Worm (Caenorhabditis elegans) whole organism, midembryonic: Measurements from ENCODE around the gene M163.1.

ENCODE experiments used
- T22C8.4 ChIP-seq: fragments of 200-800 bp; sonication (Bioruptor generic); IDR thresholded peaks from 2 replicates; pipeline ENCODE4 v1.3.6; 2022; ENCODE audit warnings: missing genetic modification characterization, missing compliant biosample characterization
- cog-1 ChIP-seq: sonication (generic microtip); optimal IDR thresholded peaks from 2 replicates; lab custom pipeline; 2016; ENCODE audit warnings: missing genetic modification characterization, missing compliant biosample characterization
- flt-1 ChIP-seq: fragments of 200-800 bp; sonication (Bioruptor generic); IDR thresholded peaks from 2 replicates; pipeline ENCODE4 v1.3.6; 2022; ENCODE audit warnings: missing genetic modification characterization, missing compliant biosample characterization
- klf-2 ChIP-seq: fragments of 200-800 bp; sonication (Bioruptor generic); conservative IDR thresholded peaks from 2 replicates; pipeline ENCODE4 v1.3.6; 2022; ENCODE audit warnings: missing genetic modification reagents, missing genetic modification characterization, missing compliant biosample characterization
- med-1 ChIP-seq: sonication (generic microtip); optimal IDR thresholded peaks from 2 replicates; lab custom pipeline; 2017; ENCODE audit warnings: missing genetic modification characterization, mild to moderate bottlenecking, missing compliant biosample characterization, antibody characterized with exemption, missing genetic modification reagents; ENCODE audit not compliant: insufficient read depth
- ref-1 ChIP-seq: fragments of 200-800 bp; sonication (Bioruptor generic); conservative IDR thresholded peaks from 2 replicates; pipeline ENCODE4 v1.3.6; 2022; ENCODE audit warnings: missing genetic modification reagents, missing genetic modification characterization, missing compliant biosample characterization
- tab-1 ChIP-seq: fragments of 200-800 bp; sonication (Bioruptor generic); IDR thresholded peaks from 2 replicates; pipeline ENCODE4 v1.3.6; 2022; ENCODE audit warnings: missing genetic modification characterization, missing compliant biosample characterization
- ztf-23 ChIP-seq: fragments of 200-800 bp; sonication (Bioruptor generic); IDR thresholded peaks from 2 replicates; pipeline ENCODE4 v1.3.6; 2022; ENCODE audit warnings: missing genetic modification reagents, missing genetic modification characterization, missing compliant biosample characterization
- ztf-29 ChIP-seq: fragments of 200-800 bp; sonication (Bioruptor generic); IDR thresholded peaks from 2 replicates; pipeline ENCODE4 v1.3.6; 2022; ENCODE audit warnings: missing genetic modification reagents, missing genetic modification characterization, missing compliant biosample characterization

M163.1 gene

DNA sequence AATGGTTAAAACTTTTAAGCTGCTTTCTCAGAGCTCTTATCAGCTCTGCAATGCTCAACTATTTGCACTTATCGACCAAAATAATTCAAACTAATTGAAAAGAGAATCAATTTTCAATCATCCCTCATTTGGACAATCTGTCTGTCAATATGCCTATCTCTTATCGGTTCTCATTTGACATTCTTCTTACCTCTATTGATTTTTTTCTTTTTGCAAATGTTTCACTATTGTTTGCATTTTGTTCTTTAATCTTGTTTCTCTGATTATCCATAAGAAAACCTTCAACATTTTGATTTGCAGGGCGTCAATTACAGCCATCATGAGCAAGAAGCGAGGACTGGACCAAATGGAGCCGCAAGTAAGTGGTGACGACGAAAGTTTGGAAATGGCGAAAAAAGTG lies 12.9 kb upstream of the M163.1 start, which contains the start of gene D1025.10:
Gene D1025.10, plus strand, starts transcription at position 301 of the 400 bp plus-strand sequence.
- TF ChIP-seq ztf-23 (GFP tag; lab: Robert Waterston, UW) (no peak), ztf-29 (GFP tag; lab: Robert Waterston, UW) (no peak), flt-1 (no peak), ref-1 (GFP tag; lab: Robert Waterston, UW) (no peak), klf-2 (GFP tag; lab: Robert Waterston, UW) (no peak), T22C8.4 (GFP tag; lab: Robert Waterston, UW) (no peak), cog-1 (no peak)

DNA sequence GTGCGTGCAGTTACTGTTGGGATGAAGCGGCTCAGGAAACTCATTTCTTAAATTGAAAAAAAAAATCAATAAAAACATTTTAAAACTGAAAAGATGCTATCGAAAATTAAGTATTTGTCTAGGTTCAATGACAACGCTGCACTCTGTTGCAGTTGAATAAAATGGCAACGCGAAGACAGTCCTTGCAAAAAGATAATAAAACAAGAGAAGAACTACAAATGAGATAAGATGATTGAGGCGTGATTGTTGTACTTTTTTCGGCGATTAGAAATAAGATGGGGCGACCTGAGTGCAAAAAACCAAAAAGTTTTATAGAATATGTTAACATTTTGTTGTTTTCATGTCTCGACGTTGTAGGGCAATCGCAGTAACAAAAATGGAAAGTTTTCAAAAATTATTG lies 11.4 kb upstream of the M163.1 start, which contains the start of gene gcsh-1:
Gene gcsh-1, minus strand, starts transcription at position 46 of the 400 bp plus-strand sequence.
- no peak for TF ChIP-seq flt-1
- TF ChIP-seq med-1 (GFP tag; lab: Kevin White, UChicago) = no peak
- TF ChIP-seq T22C8.4 (GFP tag; lab: Robert Waterston, UW) = no peak

DNA sequence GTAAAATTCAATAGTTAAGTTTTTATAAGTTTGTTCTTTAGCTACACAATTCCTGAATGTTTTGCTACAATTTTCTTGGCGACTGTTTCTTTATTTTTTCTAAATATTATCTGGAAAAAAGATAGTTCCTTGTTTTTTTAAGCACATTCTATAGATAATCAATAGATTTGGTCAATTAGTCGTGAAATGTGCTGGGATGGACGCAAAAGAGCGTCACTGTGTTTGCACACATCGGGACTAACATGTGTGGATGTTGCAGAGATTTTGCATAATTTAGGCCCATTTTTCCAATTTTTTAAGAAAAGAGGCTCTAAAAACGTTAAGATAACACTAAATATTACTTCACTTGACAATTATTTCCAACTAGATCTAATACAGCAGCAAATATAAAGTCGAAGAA lies 9.8 kb upstream of the M163.1 start:
- TF ChIP-seq T22C8.4 (GFP tag; lab: Robert Waterston, UW) (peak; percentile 54; the same call in 1 of the 2 replicates), med-1 (GFP tag; lab: Kevin White, UChicago) (no peak), flt-1 (no peak), ref-1 (GFP tag; lab: Robert Waterston, UW) (no peak), cog-1 (no peak), ztf-29 (GFP tag; lab: Robert Waterston, UW) (no peak), ztf-23 (GFP tag; lab: Robert Waterston, UW) (no peak), klf-2 (GFP tag; lab: Robert Waterston, UW) (no peak)

DNA sequence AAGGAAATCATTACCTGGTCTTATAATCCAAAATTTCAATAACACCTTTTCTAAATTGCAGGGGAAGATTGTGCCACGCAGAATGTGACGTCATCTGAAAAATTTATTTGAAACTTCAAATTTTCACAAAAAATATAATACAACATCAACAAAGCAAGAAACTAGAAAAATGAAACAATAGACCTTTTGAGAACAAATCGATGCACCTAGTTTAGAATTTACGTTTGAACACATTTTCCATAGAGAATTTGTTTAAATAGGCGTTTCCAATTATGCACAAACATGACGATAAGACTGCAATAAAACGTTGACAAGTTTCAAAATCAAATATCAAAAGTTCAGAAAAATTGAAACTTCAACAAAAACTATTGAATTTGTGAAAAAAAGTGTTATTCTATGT lies 9.2 kb upstream of the M163.1 start, which contains the start of gene fbxa-141:
Gene fbxa-141, minus strand, starts transcription at position 101 of the 400 bp plus-strand sequence.
- TF ChIP-seq flt-1 = no peak
- no peak for TF ChIP-seq T22C8.4 (GFP tag; lab: Robert Waterston, UW)
- no peak for TF ChIP-seq tab-1

DNA sequence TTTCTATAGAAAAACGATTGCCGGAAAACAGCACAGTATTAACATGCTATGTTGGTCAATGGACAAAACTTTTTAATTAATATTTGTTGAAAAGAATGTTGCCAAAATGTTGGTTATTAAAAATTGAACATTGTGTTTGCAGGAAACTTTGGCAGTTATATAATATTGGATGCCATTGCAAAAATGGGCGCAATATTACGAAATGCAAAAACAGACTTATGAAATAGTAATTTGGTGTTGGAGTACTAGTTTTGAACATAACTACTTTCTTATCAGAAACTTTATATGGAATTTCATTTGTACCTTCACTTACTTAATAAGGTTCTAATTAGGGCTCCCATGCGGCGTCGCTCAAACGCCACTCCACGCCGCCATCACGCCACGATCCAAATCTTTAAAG lies 6.7 kb upstream of the M163.1 start:
- no peak for TF ChIP-seq ref-1 (GFP tag; lab: Robert Waterston, UW)

DNA sequence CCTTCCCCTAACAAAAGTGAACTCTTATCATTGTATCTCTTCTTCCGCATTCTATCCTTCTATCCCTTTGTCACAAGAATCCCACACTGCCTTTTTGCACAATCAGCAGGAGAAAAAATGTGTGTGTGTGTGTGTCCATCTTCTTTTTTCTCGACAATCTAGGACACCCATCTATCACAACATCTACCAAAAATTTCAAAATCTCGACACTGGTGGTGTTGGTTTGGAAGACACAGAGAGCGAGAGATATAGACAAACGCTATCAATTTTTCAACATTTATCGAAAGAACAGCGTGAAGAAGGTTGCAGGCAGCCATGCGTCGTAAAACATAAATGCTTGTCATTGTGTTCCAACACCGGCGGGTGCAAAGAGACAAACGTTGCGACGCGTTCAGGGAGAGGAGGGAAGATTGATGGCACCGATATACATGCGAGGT lies 5.2 kb upstream of the M163.1 start:
- no peak for TF ChIP-seq ref-1 (GFP tag; lab: Robert Waterston, UW)
- no peak for TF ChIP-seq flt-1
- no peak for TF ChIP-seq tab-1
- no peak for TF ChIP-seq ztf-23 (GFP tag; lab: Robert Waterston, UW)
- no peak for TF ChIP-seq med-1 (GFP tag; lab: Kevin White, UChicago)
- no peak for TF ChIP-seq T22C8.4 (GFP tag; lab: Robert Waterston, UW)
- no peak for TF ChIP-seq ztf-29 (GFP tag; lab: Robert Waterston, UW)
- TF ChIP-seq cog-1 = no peak
- TF ChIP-seq klf-2 (GFP tag; lab: Robert Waterston, UW) = no peak

DNA sequence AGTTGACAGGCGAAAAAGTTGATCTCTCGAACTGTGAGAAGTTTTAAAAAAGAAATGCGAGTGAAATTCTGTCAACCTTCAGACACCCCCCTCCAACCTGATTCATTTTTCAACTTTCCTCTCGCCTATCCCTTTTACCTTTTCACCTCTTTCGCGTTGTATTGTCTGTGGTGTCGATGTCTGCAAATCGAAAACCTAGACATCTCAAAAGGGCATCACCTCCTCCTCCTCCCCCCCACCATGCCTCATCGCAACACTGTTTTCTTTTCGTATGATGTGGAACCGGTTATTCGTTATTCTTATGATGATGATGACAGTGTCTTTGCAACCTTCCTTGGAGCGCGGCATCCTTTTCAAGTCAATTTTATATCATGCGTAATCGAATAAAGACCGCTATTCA lies 4.4 kb upstream of the M163.1 start:
- TF ChIP-seq T22C8.4 (GFP tag; lab: Robert Waterston, UW) (no peak), ref-1 (GFP tag; lab: Robert Waterston, UW) (no peak), klf-2 (GFP tag; lab: Robert Waterston, UW) (no peak), tab-1 (no peak), ztf-29 (GFP tag; lab: Robert Waterston, UW) (no peak), flt-1 (no peak), med-1 (GFP tag; lab: Kevin White, UChicago) (no peak), ztf-23 (GFP tag; lab: Robert Waterston, UW) (no peak), cog-1 (no peak)

DNA sequence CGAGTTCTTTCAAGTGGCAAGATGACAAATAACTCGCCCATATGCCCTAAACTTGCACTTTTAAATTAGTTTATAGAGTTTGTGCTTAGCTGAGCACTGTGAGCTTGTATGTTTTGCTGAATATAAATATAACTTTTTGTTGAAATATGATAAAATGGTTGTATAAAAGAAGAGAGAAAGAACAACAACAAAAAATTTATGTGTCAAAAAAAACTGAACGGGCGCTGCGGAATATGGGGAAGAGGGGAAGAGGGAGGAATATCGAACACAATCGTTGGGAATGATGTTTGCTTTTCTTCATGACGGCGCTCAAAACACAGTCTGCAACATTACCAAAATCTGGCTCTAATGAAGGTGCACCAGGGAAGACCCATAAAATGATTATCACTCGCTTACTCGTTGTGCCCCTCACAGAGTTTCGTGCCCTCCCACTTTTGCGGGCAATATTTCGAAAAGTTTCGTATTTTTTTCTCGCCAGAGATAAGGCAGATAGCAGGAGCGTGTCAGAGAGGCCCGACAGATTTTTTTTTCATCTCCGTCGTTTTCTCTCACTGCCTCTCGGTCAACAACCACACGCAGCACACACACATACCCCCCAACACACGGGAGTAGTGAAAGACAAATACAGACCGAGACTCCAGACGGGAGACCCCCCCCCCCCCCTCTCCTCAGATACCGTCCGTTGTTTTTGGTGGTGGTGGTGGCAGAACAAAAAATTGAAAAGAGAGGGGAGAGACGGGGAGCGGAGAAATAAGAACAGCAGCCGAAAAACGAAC lies 2.1 kb upstream of the M163.1 start:
- no peak for TF ChIP-seq ref-1 (GFP tag; lab: Robert Waterston, UW)
- TF ChIP-seq ztf-29 (GFP tag; lab: Robert Waterston, UW) = no peak
- no peak for TF ChIP-seq cog-1
- no peak for TF ChIP-seq T22C8.4 (GFP tag; lab: Robert Waterston, UW)
- no peak for TF ChIP-seq med-1 (GFP tag; lab: Kevin White, UChicago)
- TF ChIP-seq flt-1 = peak; percentile 18; the same call in 1 of the 2 replicates
- no peak for TF ChIP-seq ztf-23 (GFP tag; lab: Robert Waterston, UW)
- TF ChIP-seq klf-2 (GFP tag; lab: Robert Waterston, UW) = no peak

DNA sequence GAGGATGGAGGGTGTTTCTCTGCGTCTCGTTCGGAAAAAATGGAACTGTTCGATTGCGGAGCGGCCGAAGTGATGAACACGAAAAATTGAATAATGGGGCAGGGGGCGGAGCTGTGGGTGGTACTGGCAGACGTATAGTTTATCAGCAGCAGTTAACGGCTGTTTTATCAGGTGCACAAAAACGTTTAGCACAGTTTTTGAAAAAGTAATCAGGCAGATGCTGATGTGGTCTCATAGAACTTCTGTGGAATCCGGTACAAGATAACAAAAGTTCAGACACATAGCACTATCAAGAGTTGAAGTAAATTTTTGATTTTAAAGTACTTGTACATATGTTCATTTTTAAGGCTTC lies 903 bp upstream of the M163.1 start:
- TF ChIP-seq cog-1 (no peak), ref-1 (GFP tag; lab: Robert Waterston, UW) (no peak), flt-1 (no peak), ztf-23 (GFP tag; lab: Robert Waterston, UW) (no peak), T22C8.4 (GFP tag; lab: Robert Waterston, UW) (no peak), tab-1 (no peak), med-1 (GFP tag; lab: Kevin White, UChicago) (no peak), ztf-29 (GFP tag; lab: Robert Waterston, UW) (no peak), klf-2 (GFP tag; lab: Robert Waterston, UW) (no peak)

DNA sequence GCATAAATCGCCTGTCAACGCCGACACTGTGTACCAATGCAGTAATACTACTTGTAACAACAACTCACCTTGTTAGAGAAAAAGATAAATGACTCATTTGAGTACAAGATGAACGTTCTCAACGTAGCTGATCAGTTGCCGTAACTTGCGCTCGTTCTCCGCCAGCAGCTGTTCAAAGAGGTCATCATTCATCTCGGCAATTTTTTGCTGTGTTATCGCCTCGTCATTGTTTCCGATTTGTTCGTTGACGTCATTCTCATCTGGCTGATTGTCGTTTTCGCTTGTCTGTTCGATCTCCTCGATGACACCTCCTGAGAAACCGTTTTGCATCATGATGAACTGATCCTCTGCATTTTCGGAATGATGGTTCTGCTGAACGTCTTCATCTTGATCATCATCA lies 342 bp downstream of the M163.1 start:
- TF ChIP-seq tab-1 (no peak), ref-1 (GFP tag; lab: Robert Waterston, UW) (no peak), klf-2 (GFP tag; lab: Robert Waterston, UW) (no peak)
